Worm (Caenorhabditis elegans) whole organism, L2 larva: ENCODE data around the gene Y54G2A.73.

Experiments used
- C34F6.9 ChIP-seq: fragments of 150-350 bp; optimal IDR thresholded peaks from 2 replicates; lab custom pipeline; 2014; ENCODE audit warnings: missing biosample characterization, missing genetic modification characterization
- F13H6.1 ChIP-seq: sonication (generic microtip); optimal IDR thresholded peaks from 2 replicates; lab custom pipeline; 2016; ENCODE audit warnings: missing genetic modification characterization, missing compliant biosample characterization
- R02D3.7 ChIP-seq: fragments of 150-350 bp; optimal IDR thresholded peaks from 2 replicates; lab custom pipeline; 2014; ENCODE audit warnings: missing biosample characterization, missing genetic modification characterization
- Y55F3AM.14 ChIP-seq: fragments of 200-800 bp; sonication (Bioruptor generic); optimal IDR thresholded peaks from 2 replicates; lab custom pipeline; 2018; ENCODE audit warnings: mild to moderate bottlenecking, missing genetic modification characterization, missing compliant biosample characterization
- alr-1 ChIP-seq: fragments of 150-350 bp; optimal IDR thresholded peaks from 2 replicates; lab custom pipeline; 2014; ENCODE audit warnings: missing biosample characterization, missing genetic modification characterization
- ama-1 ChIP-seq: fragments of 150-350 bp; optimal IDR thresholded peaks from 2 replicates; lab custom pipeline; 2018; ENCODE audit warnings: inconsistent platforms
- blmp-1 ChIP-seq: sonication (generic microtip); optimal IDR thresholded peaks from 2 replicates; lab custom pipeline; 2017; ENCODE audit warnings: missing genetic modification characterization, mild to moderate bottlenecking, missing compliant biosample characterization, antibody characterized with exemption, moderate library complexity; ENCODE audit not compliant: insufficient read depth
- ceh-16 ChIP-seq: fragments of 150-350 bp; optimal IDR thresholded peaks from 2 replicates; lab custom pipeline; 2014; ENCODE audit warnings: missing biosample characterization, missing genetic modification characterization
- ceh-82 ChIP-seq: fragments of 150-350 bp; optimal IDR thresholded peaks from 2 replicates; lab custom pipeline; 2014; ENCODE audit warnings: missing biosample characterization, missing genetic modification characterization
- crh-2 ChIP-seq: sonication (generic microtip); optimal IDR thresholded peaks from 2 replicates; lab custom pipeline; 2017; ENCODE audit warnings: missing biosample characterization, missing genetic modification characterization
- fos-1 ChIP-seq: fragments of 150-350 bp; optimal IDR thresholded peaks from 2 replicates; lab custom pipeline; 2014; ENCODE audit warnings: missing biosample characterization, missing genetic modification characterization
- gmeb-1 ChIP-seq: fragments of 150-350 bp; optimal IDR thresholded peaks from 2 replicates; lab custom pipeline; 2014; ENCODE audit warnings: missing biosample characterization, missing genetic modification characterization
- lin-13 ChIP-seq: fragments of 150-350 bp; optimal IDR thresholded peaks from 2 replicates; lab custom pipeline; 2014; ENCODE audit warnings: missing biosample characterization, missing genetic modification reagents, missing genetic modification characterization
- lsy-2 ChIP-seq, 2 experiments: fragments of 150-350 bp in 1 of 2; sonication (generic microtip) in 1 of 2; optimal IDR thresholded peaks; 2 replicates each; lab custom pipeline; 2014 to 2017; ENCODE audit warnings: missing biosample characterization in 2 of 2, missing genetic modification characterization in 2 of 2
- mab-5 ChIP-seq: fragments of 150-350 bp; optimal IDR thresholded peaks from 2 replicates; lab custom pipeline; 2014; ENCODE audit warnings: missing biosample characterization, missing genetic modification characterization
- mbf-1 ChIP-seq: sonication (generic microtip); optimal IDR thresholded peaks from 2 replicates; lab custom pipeline; 2017; ENCODE audit warnings: missing biosample characterization, missing genetic modification characterization
- nhr-10 ChIP-seq: sonication (generic microtip); optimal IDR thresholded peaks from 2 replicates; lab custom pipeline; 2017; ENCODE audit warnings: missing biosample characterization, missing genetic modification characterization
- nhr-129 ChIP-seq: fragments of 150-350 bp; optimal IDR thresholded peaks from 2 replicates; lab custom pipeline; 2014; ENCODE audit warnings: missing biosample characterization, missing genetic modification characterization
- nhr-23 ChIP-seq: fragments of 150-350 bp; optimal IDR thresholded peaks from 2 replicates; lab custom pipeline; 2014; ENCODE audit warnings: missing biosample characterization, missing genetic modification reagents, missing genetic modification characterization
- nhr-25 ChIP-seq: fragments of 150-350 bp; sonication (generic microtip); optimal IDR thresholded peaks from 3 replicates; lab custom pipeline; 2014; ENCODE audit warnings: missing biosample characterization, missing genetic modification characterization
- nhr-77 ChIP-seq: fragments of 150-350 bp; optimal IDR thresholded peaks from 2 replicates; lab custom pipeline; 2014; ENCODE audit warnings: missing biosample characterization, missing genetic modification characterization
- skn-1 ChIP-seq: sonication (generic microtip); optimal IDR thresholded peaks from 2 replicates; lab custom pipeline; 2017; ENCODE audit warnings: missing biosample characterization, missing genetic modification characterization
- sma-3 ChIP-seq: sonication (generic microtip); optimal IDR thresholded peaks from 2 replicates; lab custom pipeline; 2016; ENCODE audit warnings: missing genetic modification reagents, missing genetic modification characterization, missing compliant biosample characterization
- sma-9 ChIP-seq, 2 experiments: fragments of 150-350 bp in 1 of 2; sonication (generic microtip) in 1 of 2; optimal IDR thresholded peaks; 2 replicates each; lab custom pipeline; 2014 to 2016; ENCODE audit warnings: missing genetic modification characterization in 2 of 2, mild to moderate bottlenecking in 1 of 2, missing biosample characterization in 1 of 2, missing compliant biosample characterization in 1 of 2, missing genetic modification reagents in 1 of 2, moderate library complexity in 1 of 2
- snpc-4 ChIP-seq: fragments of 150-350 bp; optimal IDR thresholded peaks from 2 replicates; lab custom pipeline; 2014; ENCODE audit warnings: missing biosample characterization, missing genetic modification characterization
- unc-55 ChIP-seq: fragments of 150-350 bp; sonication (generic microtip); optimal IDR thresholded peaks from 3 replicates; lab custom pipeline; 2014; ENCODE audit warnings: missing biosample characterization, missing genetic modification reagents, missing genetic modification characterization
- zag-1 ChIP-seq: fragments of 150-350 bp; optimal IDR thresholded peaks from 2 replicates; lab custom pipeline; 2014; ENCODE audit warnings: missing biosample characterization, missing genetic modification characterization
- ztf-1 ChIP-seq: fragments of 200-800 bp; sonication (Bioruptor generic); conservative IDR thresholded peaks from 2 replicates; pipeline ENCODE4 v1.3.6; 2022; ENCODE audit warnings: missing genetic modification characterization, missing compliant biosample characterization
- ztf-11 ChIP-seq: sonication (generic microtip); optimal IDR thresholded peaks from 2 replicates; lab custom pipeline; 2017; ENCODE audit warnings: missing biosample characterization, missing genetic modification characterization
- ztf-4 ChIP-seq: fragments of 150-350 bp; optimal IDR thresholded peaks from 2 replicates; lab custom pipeline; 2014; ENCODE audit warnings: missing biosample characterization, missing genetic modification characterization

Y54G2A.73 gene

ce11 chrIV:3012374-3013142, 3.9 kb upstream of the Y54G2A.73 start, which contains the start of the genes Y54G2A.28 and vrp-1:
Gene Y54G2A.28, minus strand, starts transcription at chrIV:3012421.
Gene vrp-1, plus strand, starts transcription at chrIV:3012587.
- TF ChIP-seq lsy-2 (tag; optimal IDR thresholded peaks at IDR 0.05; lab: Kevin White, UChicago) (no peak), nhr-23 (no peak), sma-3 (GFP tag; lab: Kevin White, UChicago) (no peak), crh-2 (tag; lab: Kevin White, UChicago) (peak; percentile 54), fos-1 (tag; lab: Kevin White, UChicago) (peak; percentile 79), R02D3.7 (no peak), unc-55 (GFP tag; lab: Kevin White, UChicago) (no peak), Y55F3AM.14 (GFP tag; lab: Kevin White, UChicago) (no peak), lin-13 (GFP tag; lab: Kevin White, UChicago) (no peak), ztf-1 (GFP tag; lab: Robert Waterston, UW) (no peak)

ce11 chrIV:3011647-3012046, 3.0 kb upstream of the Y54G2A.73 start:
- TF ChIP-seq ceh-16 (tag; lab: Kevin White, UChicago) (no peak), lsy-2 (tag; optimal IDR thresholded peaks at IDR 0.05; lab: Kevin White, UChicago) (no peak), alr-1 (no peak), gmeb-1 (tag; lab: Kevin White, UChicago) (peak; percentile 9), sma-9 (GFP tag; optimal IDR thresholded peaks at IDR 0.05; lab: Kevin White, UChicago) (no peak), sma-9 (tag; optimal IDR thresholded peaks at IDR 0.05; lab: Kevin White, UChicago) (no peak)

DNA sequence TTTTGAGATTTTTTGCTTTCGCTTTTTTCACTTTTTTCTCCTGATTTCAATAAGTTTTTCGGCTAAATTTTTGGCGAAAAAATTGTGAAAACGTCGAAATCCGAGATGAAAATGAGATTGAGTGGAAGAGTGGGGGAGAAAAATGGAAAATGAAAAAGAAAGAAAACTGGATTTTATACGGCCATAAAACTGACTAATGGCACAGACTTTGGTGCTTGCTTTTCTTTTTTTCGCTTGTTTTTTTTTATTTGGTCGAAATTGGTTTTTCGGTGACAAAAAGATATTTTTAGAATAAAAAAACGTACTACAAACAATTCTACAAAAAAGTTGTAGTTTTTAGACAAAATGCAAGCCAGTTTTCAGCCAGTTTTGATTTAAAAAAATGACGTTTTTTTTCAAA, 5.9 kb downstream of the Y54G2A.73 start:
- TF ChIP-seq unc-55 (GFP tag; lab: Kevin White, UChicago), result peak; percentile 56
- no peak for TF ChIP-seq Y55F3AM.14 (GFP tag; lab: Kevin White, UChicago)

DNA sequence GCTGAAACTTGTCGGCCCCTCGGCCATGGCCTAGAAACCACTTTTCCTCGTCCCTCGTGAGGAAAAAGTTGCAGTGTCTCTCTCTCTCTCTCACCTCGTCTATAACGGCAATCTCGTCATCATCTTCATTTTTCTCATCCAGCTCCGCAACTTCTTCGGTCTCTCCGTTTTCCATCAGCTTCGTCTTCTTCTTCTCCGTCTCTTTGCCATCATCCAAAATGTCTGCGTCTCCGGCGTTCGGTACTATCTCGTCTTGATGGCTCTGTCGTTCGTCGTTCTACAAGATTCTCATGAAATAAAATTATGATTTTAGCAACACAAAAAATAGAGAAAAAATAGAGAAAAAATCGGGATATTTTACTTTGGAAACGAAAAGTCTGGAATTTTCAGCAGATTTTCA, 7.2 kb downstream of the Y54G2A.73 start:
- no peak for TF ChIP-seq ama-1
- TF ChIP-seq ztf-4 (tag; lab: Kevin White, UChicago), result no peak
- peak; percentile 38 for TF ChIP-seq C34F6.9 (tag; lab: Kevin White, UChicago)
- TF ChIP-seq unc-55 (GFP tag; lab: Kevin White, UChicago), result peak; percentile 56
- peak in 1 of 2 experiments; percentile 2 for TF ChIP-seq lsy-2 (tag; optimal IDR thresholded peaks at IDR 0.05; lab: Kevin White, UChicago)

DNA sequence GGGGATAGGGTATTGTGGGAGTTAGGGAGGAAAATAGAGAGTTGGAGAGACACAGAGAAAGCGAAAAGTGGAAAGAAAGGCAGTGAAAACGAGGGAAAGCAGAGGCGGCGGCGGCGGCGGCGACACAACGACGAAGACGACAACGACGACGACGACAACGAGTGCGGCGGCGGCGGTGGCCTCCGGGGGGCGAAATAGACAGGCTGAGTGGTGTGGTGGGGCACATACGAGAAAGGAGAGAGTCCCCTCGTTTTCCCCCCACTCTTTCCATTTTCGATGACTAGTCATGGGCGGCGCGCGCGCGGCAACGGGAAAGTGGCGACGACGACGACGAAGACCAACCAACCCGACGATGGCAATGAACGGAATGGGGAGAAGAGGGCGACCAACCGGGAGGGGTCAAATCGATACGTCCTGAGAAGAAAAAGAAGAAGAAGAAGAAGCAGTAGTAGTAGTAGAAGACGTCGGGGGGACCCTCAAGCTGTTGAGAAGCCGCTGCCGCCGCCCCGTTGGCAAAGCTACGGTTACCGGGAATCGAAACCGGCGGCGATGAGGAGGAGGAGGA, 10.0 kb downstream of the Y54G2A.73 start:
- TF ChIP-seq zag-1 (tag; lab: Kevin White, UChicago), result no peak
- no peak for TF ChIP-seq mbf-1 (tag; lab: Kevin White, UChicago)
- TF ChIP-seq nhr-129 (tag; lab: Kevin White, UChicago), result peak; percentile 47
- peak; percentile 97 for TF ChIP-seq blmp-1 (tag; lab: Kevin White, UChicago)
- no peak for TF ChIP-seq skn-1
- no peak for TF ChIP-seq ztf-11 (tag; lab: Kevin White, UChicago)
- no peak for TF ChIP-seq nhr-77 (tag; lab: Kevin White, UChicago)
- TF ChIP-seq lin-13 (GFP tag; lab: Kevin White, UChicago), result peak; percentile 34
- no peak for TF ChIP-seq nhr-10 (tag; lab: Kevin White, UChicago)
- TF ChIP-seq unc-55 (GFP tag; lab: Kevin White, UChicago), result peak; percentile 76
- TF ChIP-seq ama-1, result no peak
- TF ChIP-seq C34F6.9 (tag; lab: Kevin White, UChicago), result peak; percentile 24
- TF ChIP-seq nhr-25, result peak; percentile 5
- TF ChIP-seq ceh-82 (tag; lab: Kevin White, UChicago), result no peak
- TF ChIP-seq nhr-23, result no peak
- peak; percentile 29 for TF ChIP-seq snpc-4 (tag; lab: Kevin White, UChicago)
- peak; percentile 72 for TF ChIP-seq F13H6.1 (tag; lab: Kevin White, UChicago)
- TF ChIP-seq mab-5 (tag; lab: Kevin White, UChicago), result no peak
